Worm (Caenorhabditis elegans) whole organism, mixed stage, embryonic: ENCODE measurements around the gene Y39G8B.5.
"Not testable (repeated sequence)": the region's sequence is repeated elsewhere in the genome, so short reads cannot be mapped to it uniquely, and the experiment has no call there.

Experiments used
- blmp-1 ChIP-seq: fragments of 150-350 bp; optimal IDR thresholded peaks from 2 replicates; lab custom pipeline; 2014; ENCODE audit warnings: missing biosample characterization, missing genetic modification characterization
- cnd-1 ChIP-seq: fragments of 200-800 bp; sonication (Bioruptor generic); optimal IDR thresholded peaks from 2 replicates; lab custom pipeline; 2018; ENCODE audit warnings: mild to moderate bottlenecking, missing genetic modification characterization, missing compliant biosample characterization
- lin-32 ChIP-seq: fragments of 200-800 bp; sonication (Bioruptor generic); optimal IDR thresholded peaks from 2 replicates; lab custom pipeline; 2018; ENCODE audit warnings: mild to moderate bottlenecking, missing genetic modification characterization, missing compliant biosample characterization
- lsy-2 ChIP-seq: fragments of 150-350 bp; optimal IDR thresholded peaks from 2 replicates; lab custom pipeline; 2014; ENCODE audit warnings: missing biosample characterization, missing genetic modification characterization
- nhr-237 ChIP-seq: fragments of 150-350 bp; optimal IDR thresholded peaks from 2 replicates; lab custom pipeline; 2014; ENCODE audit warnings: missing biosample characterization, missing genetic modification characterization
- nhr-28 ChIP-seq: fragments of 150-350 bp; optimal IDR thresholded peaks from 2 replicates; lab custom pipeline; 2014; ENCODE audit warnings: missing biosample characterization, missing genetic modification characterization
- pha-4 ChIP-seq: fragments of 150-350 bp; optimal IDR thresholded peaks from 2 replicates; lab custom pipeline; 2018; ENCODE audit warnings: missing biosample characterization, missing genetic modification reagents, missing genetic modification characterization
- unc-62 ChIP-seq: fragments of 150-350 bp; optimal IDR thresholded peaks from 2 replicates; lab custom pipeline; 2014; ENCODE audit warnings: missing biosample characterization, missing genetic modification reagents, missing genetic modification characterization

DNA sequence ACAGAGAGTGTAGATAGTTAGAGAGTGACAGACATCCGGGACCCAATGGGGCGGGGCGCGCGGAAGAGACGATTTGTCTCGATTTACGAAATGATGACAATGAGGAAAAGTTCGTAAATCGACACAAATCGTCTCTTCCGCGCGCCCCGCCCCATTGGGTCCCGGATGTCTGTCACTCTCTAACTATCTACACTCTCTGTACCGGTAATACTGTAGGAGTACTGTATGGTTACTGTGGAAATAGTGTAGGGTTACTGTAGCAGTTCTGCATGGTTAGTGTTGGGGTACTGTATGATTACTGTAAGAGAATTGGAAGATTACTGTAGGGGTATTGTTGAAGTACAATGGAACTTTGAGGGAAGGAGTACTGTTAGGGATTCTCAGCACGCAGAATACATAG, 29.6 kb upstream of the Y39G8B.5 start, which contains the start of gene F01D5.10:
- TF ChIP-seq pha-4; nhr-28 (tag; lab: Kevin White, UChicago); cnd-1 (tag; lab: Kevin White, UChicago); unc-62; blmp-1 (tag; lab: Kevin White, UChicago); lin-32 (GFP tag; lab: Kevin White, UChicago); nhr-237 (tag; lab: Kevin White, UChicago); lsy-2 (tag; lab: Kevin White, UChicago): not testable (repeated sequence)
